Fruit fly (Drosophila melanogaster) whole organism, embryonic: ENCODE measurements around the gene CG13989.

Experiments
- Abd-B ChIP-seq: fragments of 200-800 bp; sonication (Bioruptor generic); optimal IDR thresholded peaks from 2 replicates; lab custom pipeline; 2018; ENCODE audit warnings: missing biosample characterization, mild to moderate bottlenecking, missing genetic modification characterization, moderate library complexity
- Ada2b ChIP-seq: fragments of 200-800 bp; sonication (Bioruptor generic); IDR thresholded peaks from 2 replicates; pipeline ENCODE4 v1.3.6; 2022; ENCODE audit warnings: missing biosample characterization, missing genetic modification characterization
- Awh ChIP-seq: fragments of 200-800 bp; sonication (Bioruptor generic); IDR thresholded peaks from 2 replicates; pipeline ENCODE4, ENCODE4 v1.3.6; 2022; ENCODE audit warnings: missing biosample characterization, missing genetic modification characterization
- CG10565 ChIP-seq: fragments of 200-800 bp; sonication (Bioruptor generic); optimal IDR thresholded peaks from 3 replicates; lab custom pipeline; 2016; ENCODE audit warnings: missing biosample characterization, mild to moderate bottlenecking, missing genetic modification characterization
- CG12769 ChIP-seq: fragments of 200-800 bp; sonication (Bioruptor generic); optimal IDR thresholded peaks from 2 replicates; lab custom pipeline; 2019; ENCODE audit warnings: missing biosample characterization, mild to moderate bottlenecking, missing genetic modification characterization, moderate library complexity
- CG15601 ChIP-seq: fragments of 200-800 bp; sonication (Bioruptor generic); optimal IDR thresholded peaks from 3 replicates; lab custom pipeline; 2019; ENCODE audit warnings: missing biosample characterization, mild to moderate bottlenecking, missing genetic modification characterization, moderate library complexity
- CG1832 ChIP-seq: fragments of 200-800 bp; sonication (Bioruptor generic); optimal IDR thresholded peaks from 2 replicates; lab custom pipeline; 2017; ENCODE audit warnings: missing biosample characterization, mild to moderate bottlenecking, missing genetic modification characterization, inconsistent platforms
- CG2199 ChIP-seq: fragments of 200-800 bp; sonication (Bioruptor generic); IDR thresholded peaks from 3 replicates; pipeline ENCODE4 v1.3.6; 2022; ENCODE audit warnings: missing biosample characterization, missing genetic modification characterization
- CG2875 ChIP-seq: fragments of 200-800 bp; sonication (Bioruptor generic); optimal IDR thresholded peaks from 2 replicates; lab custom pipeline; 2017; ENCODE audit warnings: missing biosample characterization, mild to moderate bottlenecking, missing genetic modification characterization, missing genetic modification reagents
- CG2889 ChIP-seq: fragments of 200-800 bp; sonication (Bioruptor generic); IDR thresholded peaks from 3 replicates; pipeline ENCODE4 v1.3.6; 2022; ENCODE audit warnings: missing biosample characterization, missing genetic modification characterization
- CG42726 ChIP-seq: fragments of 200-800 bp; sonication (Bioruptor generic); IDR thresholded peaks from 2 replicates; pipeline ENCODE4 v1.3.6; 2022; ENCODE audit warnings: missing biosample characterization, missing genetic modification characterization; ENCODE audit not compliant: partially characterized antibody
- CG8478 ChIP-seq: fragments of >200 bp; optimal IDR thresholded peaks from 2 replicates; lab custom pipeline; 2018
- CG8944 ChIP-seq: fragments of 200-800 bp; sonication (Bioruptor generic); optimal IDR thresholded peaks from 3 replicates; lab custom pipeline; 2016; ENCODE audit warnings: missing biosample characterization, missing genetic modification characterization
- CG9609 ChIP-seq: fragments of 200-800 bp; sonication (Bioruptor generic); optimal IDR thresholded peaks from 3 replicates; lab custom pipeline; 2016; ENCODE audit warnings: missing biosample characterization, missing genetic modification characterization
- Dref ChIP-seq: fragments of 200-800 bp; sonication (Bioruptor generic); IDR thresholded peaks from 2 replicates; pipeline ENCODE4 v1.3.6; 2022; ENCODE audit warnings: missing biosample characterization, missing genetic modification characterization
- Ets65A ChIP-seq: fragments of 200-800 bp; sonication (Bioruptor generic); peaks from one replicate; lab custom pipeline; 2016; ENCODE audit warnings: missing biosample characterization, missing genetic modification characterization
- Ets97D ChIP-seq: fragments of 200-800 bp; sonication (Bioruptor generic); optimal IDR thresholded peaks from 3 replicates; lab custom pipeline; 2016; ENCODE audit warnings: missing biosample characterization, missing genetic modification characterization
- Med ChIP-seq: fragments of 200-800 bp; sonication (Bioruptor generic); peaks from one replicate; lab custom pipeline; 2016; ENCODE audit warnings: missing biosample characterization, missing genetic modification characterization, mild to moderate bottlenecking, inconsistent platforms, moderate library complexity
- Oli ChIP-seq: fragments of 200-800 bp; sonication (Bioruptor generic); optimal IDR thresholded peaks from 2 replicates; lab custom pipeline; 2018; ENCODE audit warnings: missing biosample characterization, mild to moderate bottlenecking, missing genetic modification characterization, moderate library complexity
- Pdp1 ChIP-seq, 2 experiments: fragments of 200-800 bp; sonication (Bioruptor generic); optimal IDR thresholded peaks; 3 replicates each; lab custom pipeline; 2016; ENCODE audit warnings: missing biosample characterization in 2 of 2, missing genetic modification characterization in 2 of 2, mild to moderate bottlenecking in 1 of 2, moderate library complexity in 1 of 2
- Trl ChIP-seq, 3 experiments: fragments of >200 bp in 2 of 3; fragments of 200-800 bp in 1 of 3; sonication (Bioruptor generic) in 1 of 3; optimal IDR thresholded peaks; 2 replicates in 1 of 3; 3 replicates in 2 of 3; lab custom pipeline; 2016 to 2017; ENCODE audit warnings: missing biosample characterization in 1 of 3, missing genetic modification characterization in 1 of 3
- YL-1 ChIP-seq: fragments of 200-800 bp; sonication (Bioruptor generic); optimal IDR thresholded peaks from 3 replicates; lab custom pipeline; 2017; ENCODE audit warnings: missing biosample characterization, mild to moderate bottlenecking, missing genetic modification characterization
- ab ChIP-seq: fragments of 200-800 bp; sonication (Bioruptor generic); optimal IDR thresholded peaks from 2 replicates; lab custom pipeline; 2016; ENCODE audit warnings: missing biosample characterization, missing genetic modification characterization
- abd-A ChIP-seq: fragments of 200-800 bp; sonication (Bioruptor generic); optimal IDR thresholded peaks from 3 replicates; lab custom pipeline; 2019; ENCODE audit warnings: missing biosample characterization, mild to moderate bottlenecking, missing genetic modification characterization, moderate library complexity
- chinmo ChIP-seq: fragments of 200-800 bp; sonication (Bioruptor generic); IDR thresholded peaks from 4 replicates; pipeline ENCODE4 v1.3.6; 2022; ENCODE audit warnings: missing biosample characterization, missing genetic modification characterization; ENCODE audit not compliant: partially characterized antibody
- crol ChIP-seq: fragments of 200-800 bp; sonication (Bioruptor generic); IDR thresholded peaks from 2 replicates; pipeline ENCODE4 v1.3.6; 2022; ENCODE audit warnings: missing biosample characterization, missing genetic modification characterization
- dpn ChIP-seq, 2 experiments: fragments of 200-800 bp; sonication (Bioruptor generic); optimal IDR thresholded peaks; 3 replicates each; lab custom pipeline; 2016; ENCODE audit warnings: missing biosample characterization in 2 of 2, missing genetic modification characterization in 2 of 2
- gcm ChIP-seq: fragments of 200-800 bp; sonication (Bioruptor generic); optimal IDR thresholded peaks from 2 replicates; lab custom pipeline; 2019; ENCODE audit warnings: missing biosample characterization, mild to moderate bottlenecking, missing genetic modification characterization, moderate library complexity
- gcm2 ChIP-seq: fragments of 200-800 bp; sonication (Bioruptor generic); optimal IDR thresholded peaks from 2 replicates; lab custom pipeline; 2016; ENCODE audit warnings: missing biosample characterization, missing genetic modification characterization
- grn ChIP-seq: fragments of 200-800 bp; sonication (Bioruptor generic); optimal IDR thresholded peaks from 3 replicates; lab custom pipeline; 2017; ENCODE audit warnings: missing biosample characterization, missing genetic modification characterization
- jigr1 ChIP-seq: fragments of 200-800 bp; sonication (Bioruptor generic); IDR thresholded peaks from 3 replicates; pipeline ENCODE4 v1.3.6; 2022; ENCODE audit warnings: missing biosample characterization, missing genetic modification characterization
- luna ChIP-seq: fragments of 200-800 bp; sonication (Bioruptor generic); optimal IDR thresholded peaks from 2 replicates; lab custom pipeline; 2016; ENCODE audit warnings: missing biosample characterization, missing genetic modification characterization
- mld ChIP-seq: fragments of 200-800 bp; sonication (Bioruptor generic); IDR thresholded peaks from 3 replicates; pipeline ENCODE4 v1.3.6; 2022; ENCODE audit warnings: missing biosample characterization, missing genetic modification characterization; ENCODE audit not compliant: partially characterized antibody
- oc ChIP-seq: fragments of 200-800 bp; sonication (Bioruptor generic); optimal IDR thresholded peaks from 2 replicates; lab custom pipeline; 2018; ENCODE audit warnings: missing biosample characterization, mild to moderate bottlenecking, missing genetic modification characterization, moderate library complexity
- pfk ChIP-seq: fragments of 200-800 bp; sonication (Bioruptor generic); optimal IDR thresholded peaks from 2 replicates; lab custom pipeline; 2018; ENCODE audit warnings: missing biosample characterization, mild to moderate bottlenecking, missing genetic modification characterization, moderate library complexity
- ro ChIP-seq: fragments of 200-800 bp; sonication (Bioruptor generic); IDR thresholded peaks from 2 replicates; pipeline ENCODE4 v1.3.6; 2022; ENCODE audit warnings: missing biosample characterization, missing genetic modification characterization
- run ChIP-seq: fragments of 200-800 bp; sonication (Bioruptor generic); optimal IDR thresholded peaks from 3 replicates; lab custom pipeline; 2018; ENCODE audit warnings: missing biosample characterization, mild to moderate bottlenecking, missing genetic modification characterization
- salm ChIP-seq: fragments of 200-800 bp; sonication (Bioruptor generic); optimal IDR thresholded peaks from 2 replicates; lab custom pipeline; 2018; ENCODE audit warnings: missing biosample characterization, mild to moderate bottlenecking, missing genetic modification characterization
- sc ChIP-seq, 3 experiments: fragments of >200 bp in 2 of 3; fragments of 200-800 bp in 1 of 3; sonication (Bioruptor generic) in 1 of 3; optimal IDR thresholded peaks; 2 replicates in 2 of 3; 3 replicates in 1 of 3; lab custom pipeline; 2017; ENCODE audit warnings: mild to moderate bottlenecking in 1 of 3, missing biosample characterization in 1 of 3, missing genetic modification characterization in 1 of 3, missing genetic modification reagents in 1 of 3
- sd ChIP-seq: fragments of 200-800 bp; sonication (Bioruptor generic); optimal IDR thresholded peaks from 3 replicates; lab custom pipeline; 2018; ENCODE audit warnings: missing biosample characterization, mild to moderate bottlenecking, missing genetic modification characterization, moderate library complexity
- sens-2 ChIP-seq: fragments of 200-800 bp; sonication (Bioruptor generic); IDR thresholded peaks from 2 replicates; pipeline ENCODE4 v1.3.6; 2022; ENCODE audit warnings: missing biosample characterization, missing genetic modification characterization
- stc ChIP-seq: fragments of 200-800 bp; sonication (Bioruptor generic); IDR thresholded peaks from 2 replicates; pipeline ENCODE4 v1.3.6; 2022; ENCODE audit warnings: missing biosample characterization, missing genetic modification characterization
- vvl ChIP-seq: fragments of 200-800 bp; sonication (Bioruptor generic); IDR thresholded peaks from 2 replicates; pipeline ENCODE4 v1.3.6; 2022; ENCODE audit warnings: missing biosample characterization, missing genetic modification characterization
- zf30C ChIP-seq: fragments of 200-800 bp; sonication (Bioruptor generic); optimal IDR thresholded peaks from 3 replicates; lab custom pipeline; 2018; ENCODE audit warnings: missing biosample characterization, mild to moderate bottlenecking, missing genetic modification characterization

Gene CG13989

dm6 chr2L:6179990-6180389 lies 19.8 kb downstream of the CG13989 start (continued):
- TF ChIP-seq oc (tag; lab: Kevin White, UChicago), result no peak

- TF ChIP-seq jigr1 (GFP tag; lab: Robert Waterston, UW) (no peak), zf30C (GFP tag; lab: Kevin White, UChicago) (no peak), Ada2b (GFP tag; lab: Robert Waterston, UW) (no peak), Med (GFP tag; lab: Kevin White, UChicago) (peak; percentile 26), Trl (optimal IDR thresholded peaks at IDR 0.05; lab: Kevin White, UChicago) (peak; percentile 28 to 55), Trl (GFP tag; optimal IDR thresholded peaks at IDR 0.05; lab: Kevin White, UChicago) (no peak), CG1832 (peak; percentile 20), crol (GFP tag; lab: Robert Waterston, UW) (peak; percentile 45), mld (GFP tag; lab: Robert Waterston, UW) (no peak), Ets65A (GFP tag; lab: Kevin White, UChicago) (peak; percentile 61), CG2889 (GFP tag; lab: Robert Waterston, UW) (0 out of 3 replicates have a peak, but pooled peaks have one; percentile 35), YL-1 (GFP tag; lab: Kevin White, UChicago) (no peak), sc (optimal IDR thresholded peaks at IDR 0.05; lab: Kevin White, UChicago) (no peak), sc (GFP tag; optimal IDR thresholded peaks at IDR 0.05; lab: Kevin White, UChicago) (no peak), CG15601 (no peak), Ets97D (GFP tag; lab: Kevin White, UChicago) (no peak), abd-A (tag; lab: Kevin White, UChicago) (peak; percentile 64), sens-2 (GFP tag; lab: Robert Waterston, UW) (0 out of 2 replicates have a peak, but pooled peaks have one; percentile 11), CG8944 (GFP tag; lab: Kevin White, UChicago) (no peak), CG8478 (lab: Kevin White, UChicago) (no peak)
- TF ChIP-seq, all 482 proteins: peak for 8
Observed at dm6 chr2L:6186356-6186755, 26.2 kb downstream of the CG13989 start.

DNA sequence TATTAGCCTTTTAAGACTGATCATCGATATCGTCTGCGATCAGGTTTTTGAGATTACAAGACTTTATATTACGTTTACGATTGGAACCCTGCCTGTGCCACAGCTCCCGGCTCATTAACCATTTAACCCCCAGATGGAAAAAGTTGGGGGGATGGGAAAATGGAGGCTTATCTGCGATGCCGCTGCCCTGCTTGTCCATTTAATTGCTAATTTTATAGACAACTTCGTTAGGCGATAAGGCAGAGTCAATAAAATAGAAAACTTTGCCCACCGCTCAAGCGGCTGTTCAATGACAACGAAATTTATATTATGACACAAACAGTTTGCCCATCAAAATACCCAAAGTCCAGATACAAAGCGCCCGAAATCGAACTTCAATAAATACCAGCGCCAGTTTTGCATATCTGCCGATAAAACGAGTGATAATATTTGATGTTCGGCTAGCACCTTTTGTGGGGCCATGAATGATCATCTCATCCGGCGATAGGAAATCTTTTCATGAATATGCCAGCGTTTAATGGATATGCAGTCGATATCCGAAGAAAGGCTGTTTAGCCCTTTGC lies 32.9 kb downstream of the CG13989 start:
- TF ChIP-seq CG8478 (lab: Kevin White, UChicago), result no peak
- peak; percentile 74 for TF ChIP-seq sd (tag; lab: Kevin White, UChicago)
- peak; percentile 9 for TF ChIP-seq oc (tag; lab: Kevin White, UChicago)
- 0 out of 2 replicates have a peak, but pooled peaks have one; percentile 30 for TF ChIP-seq CG42726 (GFP tag; lab: Robert Waterston, UW)
- TF ChIP-seq grn (GFP tag; lab: Kevin White, UChicago), result peak; percentile 76
- peak; percentile 91 for TF ChIP-seq abd-A (tag; lab: Kevin White, UChicago)
- TF ChIP-seq Awh (GFP tag; lab: Robert Waterston, UW), result peak; percentile 86
- peak in 1 of 2 experiments; percentile 20 for TF ChIP-seq Pdp1 (GFP tag; optimal IDR thresholded peaks at IDR 0.05; lab: Kevin White, UChicago)
- TF ChIP-seq Dref (GFP tag; lab: Robert Waterston, UW), result no peak
- TF ChIP-seq vvl (GFP tag; lab: Robert Waterston, UW), result peak; percentile 75
- no peak for TF ChIP-seq ab (GFP tag; lab: Kevin White, UChicago)
- TF ChIP-seq salm (tag; lab: Kevin White, UChicago), result peak; percentile 24

- TF ChIP-seq CG9609 (GFP tag; lab: Kevin White, UChicago) (no peak), gcm (GFP tag; lab: Kevin White, UChicago) (peak; percentile 57), CG2199 (peak; percentile 50; the same call in 1 of the 3 replicates), ro (GFP tag; lab: Robert Waterston, UW) (no peak), dpn (GFP tag; optimal IDR thresholded peaks at IDR 0.05; lab: Kevin White, UChicago) (no peak), Dref (GFP tag; lab: Robert Waterston, UW) (no peak), pfk (GFP tag; lab: Kevin White, UChicago) (no peak), CG2875 (GFP tag; lab: Kevin White, UChicago) (no peak), Med (GFP tag; lab: Kevin White, UChicago) (peak; percentile 25), Oli (tag; lab: Kevin White, UChicago) (no peak), run (peak; percentile 57), gcm2 (GFP tag; lab: Kevin White, UChicago) (no peak), CG10565 (GFP tag; lab: Kevin White, UChicago) (no peak), chinmo (GFP tag; lab: Robert Waterston, UW) (0 out of 4 replicates have a peak, but pooled peaks have one; percentile 20), stc (no peak), luna (GFP tag; lab: Kevin White, UChicago) (no peak), Abd-B (GFP tag; lab: Kevin White, UChicago) (peak; percentile 49), CG12769 (peak; percentile 34)
Observed at dm6 chr2L:6194054-6194453, 33.9 kb downstream of the CG13989 start.
